Fruit fly (Drosophila melanogaster): Measurements from ENCODE around the gene CG12071.

Gene CG12071

dm6 chr3R:30893738-30894137 lies 12.9 kb upstream of the CG12071 start, which contains the start of gene Cyp4c3:
Gene Cyp4c3 (plus strand): TSS chr3R:30894038.
- TF ChIP-seq rn (GFP tag; IDR thresholded peaks at IDR 0.05) (no peak), CG17806 (tag; optimal IDR thresholded peaks at IDR 0.05) (no peak), CG4496 (GFP tag; IDR thresholded peaks at IDR 0.05) (no peak), EcR (GFP tag; optimal IDR thresholded peaks at IDR 0.05) (no peak), Ets98B (GFP tag; IDR thresholded peaks at IDR 0.05) (no peak), CG8159 (tag; optimal IDR thresholded peaks at IDR 0.05) (no peak), fd96Ca (GFP tag; IDR thresholded peaks at IDR 0.05) (no peak), CG14655 (GFP tag; optimal IDR thresholded peaks at IDR 0.05) (no peak), Snoo (tag; optimal IDR thresholded peaks at IDR 0.05) (no peak)

dm6 chr3R:30890045-30890444 lies 9.2 kb upstream of the CG12071 start:
- TF ChIP-seq CG13204 (GFP tag; optimal IDR thresholded peaks at IDR 0.05) (no peak), CG34367 (tag; optimal IDR thresholded peaks at IDR 0.05) (no peak), fd96Ca (GFP tag; IDR thresholded peaks at IDR 0.05) (peak; percentile 84), rn (GFP tag; IDR thresholded peaks at IDR 0.05) (no peak), Pif1B (GFP tag; optimal IDR thresholded peaks at IDR 0.05) (no peak), CG14655 (GFP tag; optimal IDR thresholded peaks at IDR 0.05) (peak; percentile 55), CG10348 (GFP tag; IDR thresholded peaks at IDR 0.05) (peak; percentile 39; the same call in 1 of the 2 replicates), EcR (GFP tag; optimal IDR thresholded peaks at IDR 0.05) (no peak), Ets98B (GFP tag; IDR thresholded peaks at IDR 0.05) (peak; percentile 65), Snoo (tag; optimal IDR thresholded peaks at IDR 0.05) (no peak), CG32121 (GFP tag; IDR thresholded peaks at IDR 0.05) (peak; percentile 49; the same call in 1 of the 2 replicates), D1 (tag; optimal IDR thresholded peaks at IDR 0.05) (no peak), CG15710 (tag; optimal IDR thresholded peaks at IDR 0.05) (no peak), CG4496 (GFP tag; IDR thresholded peaks at IDR 0.05) (peak; percentile 87), CG8159 (tag; optimal IDR thresholded peaks at IDR 0.05) (no peak), Pif1A (GFP tag; optimal IDR thresholded peaks at IDR 0.05) (peak; percentile 36), CG17806 (tag; optimal IDR thresholded peaks at IDR 0.05) (peak; percentile 21), gl (tag; optimal IDR thresholded peaks at IDR 0.05) (no peak), CG8301 (tag; optimal IDR thresholded peaks at IDR 0.05) (peak; percentile 63)

DNA sequence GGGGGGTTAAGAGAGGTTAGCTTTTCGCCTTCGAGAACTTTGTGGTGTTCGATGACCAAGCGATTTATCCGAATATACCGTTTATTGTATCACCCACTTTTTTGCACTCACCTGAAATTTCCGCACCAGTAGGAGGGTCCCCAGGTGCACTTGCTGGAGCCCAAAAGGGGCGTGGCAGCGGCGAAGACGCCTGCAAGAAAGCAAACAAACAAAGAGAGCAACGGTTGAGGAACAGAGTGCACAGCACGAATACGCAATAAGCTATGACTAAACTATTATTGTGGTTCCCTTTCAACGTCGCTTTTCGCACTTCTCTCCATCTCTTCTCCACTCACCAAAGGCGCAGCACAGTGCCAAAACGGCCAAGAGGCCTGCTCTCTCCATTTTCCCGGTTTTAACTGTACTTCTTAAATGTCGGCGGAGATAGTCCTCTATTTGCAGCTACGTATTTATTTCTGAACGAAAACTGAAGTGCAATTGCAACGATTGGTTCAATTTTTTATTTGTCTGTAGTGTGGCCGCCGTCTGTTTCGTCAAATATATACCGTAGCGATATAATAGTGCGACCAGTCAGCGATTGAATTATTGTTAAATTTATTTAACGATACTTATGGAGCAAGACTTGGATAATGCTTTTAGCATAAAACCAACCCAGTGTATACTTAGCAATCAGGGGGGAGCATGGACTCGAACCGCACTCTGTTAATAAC lies 7.9 kb upstream of the CG12071 start, which contains the start of gene Sap-r:
Gene Sap-r, minus strand, starts transcription at position 513 of the 710 bp plus-strand sequence.
- no peak for TF ChIP-seq CG4496 (GFP tag; IDR thresholded peaks at IDR 0.05)
- no peak for TF ChIP-seq D1 (tag; optimal IDR thresholded peaks at IDR 0.05)
- TF ChIP-seq CG14655 (GFP tag; optimal IDR thresholded peaks at IDR 0.05), result no peak
- no peak for TF ChIP-seq CG13204 (GFP tag; optimal IDR thresholded peaks at IDR 0.05)
- no peak for TF ChIP-seq Ets98B (GFP tag; IDR thresholded peaks at IDR 0.05)
- TF ChIP-seq Snoo (tag; optimal IDR thresholded peaks at IDR 0.05), result no peak
- no peak for TF ChIP-seq CG8301 (tag; optimal IDR thresholded peaks at IDR 0.05)
- no peak for TF ChIP-seq CG17806 (tag; optimal IDR thresholded peaks at IDR 0.05)
- TF ChIP-seq CG9948 (tag; optimal IDR thresholded peaks at IDR 0.05), result no peak

dm6 chr3R:30887711-30888549 lies 7.1 kb upstream of the CG12071 start:
- TF ChIP-seq gl (tag; optimal IDR thresholded peaks at IDR 0.05) (peak; percentile 44), CG14655 (GFP tag; optimal IDR thresholded peaks at IDR 0.05) (peak; percentile 77), EcR (GFP tag; optimal IDR thresholded peaks at IDR 0.05) (no peak), CG12605 (GFP tag; IDR thresholded peaks at IDR 0.05) (peak; percentile 53; the same call in 1 of the 2 replicates), CG15710 (tag; optimal IDR thresholded peaks at IDR 0.05) (peak; percentile 78), CG4496 (GFP tag; IDR thresholded peaks at IDR 0.05) (peak; percentile 93), Ets98B (GFP tag; IDR thresholded peaks at IDR 0.05) (peak; percentile 90), CG8159 (tag; optimal IDR thresholded peaks at IDR 0.05) (peak; percentile 67), D1 (tag; optimal IDR thresholded peaks at IDR 0.05) (no peak), CG17806 (tag; optimal IDR thresholded peaks at IDR 0.05) (peak; percentile 71), CG13204 (GFP tag; optimal IDR thresholded peaks at IDR 0.05) (no peak), CG9948 (tag; optimal IDR thresholded peaks at IDR 0.05) (peak; percentile 64), Pif1B (GFP tag; optimal IDR thresholded peaks at IDR 0.05) (peak; percentile 79), Pif1A (GFP tag; optimal IDR thresholded peaks at IDR 0.05) (peak; percentile 77), CG10348 (GFP tag; IDR thresholded peaks at IDR 0.05) (peak; percentile 41; the same call in 1 of the 2 replicates), rn (GFP tag; IDR thresholded peaks at IDR 0.05) (peak; percentile 62), CG32121 (GFP tag; IDR thresholded peaks at IDR 0.05) (peak; percentile 84), CG8301 (tag; optimal IDR thresholded peaks at IDR 0.05) (peak; percentile 71), fd96Ca (GFP tag; IDR thresholded peaks at IDR 0.05) (peak; percentile 92), Snoo (tag; optimal IDR thresholded peaks at IDR 0.05) (peak; percentile 83), CG34367 (tag; optimal IDR thresholded peaks at IDR 0.05) (peak; percentile 70)

dm6 chr3R:30887302-30887701 lies 6.5 kb upstream of the CG12071 start:
- TF ChIP-seq fd96Ca (GFP tag; IDR thresholded peaks at IDR 0.05) (no peak), D1 (tag; optimal IDR thresholded peaks at IDR 0.05) (no peak), CG12605 (GFP tag; IDR thresholded peaks at IDR 0.05) (no peak), CG14655 (GFP tag; optimal IDR thresholded peaks at IDR 0.05) (no peak), CG8301 (tag; optimal IDR thresholded peaks at IDR 0.05) (no peak), CG4496 (GFP tag; IDR thresholded peaks at IDR 0.05) (no peak)
